Worm (Caenorhabditis elegans) whole organism, L3 larva: Measurements from ENCODE around the gene C17C3.15.

Source experiments
- ama-1 ChIP-seq: fragments of 150-350 bp; optimal IDR thresholded peaks from 2 replicates; lab custom pipeline; 2018
- ceh-16 ChIP-seq: sonication (generic microtip); optimal IDR thresholded peaks from 2 replicates; lab custom pipeline; 2017; ENCODE audit warnings: missing biosample characterization, missing genetic modification characterization
- ceh-28 ChIP-seq: fragments of 150-350 bp; optimal IDR thresholded peaks from 2 replicates; lab custom pipeline; 2014; ENCODE audit warnings: missing biosample characterization, missing genetic modification reagents, missing genetic modification characterization
- elt-2 ChIP-seq: sonication (generic microtip); optimal IDR thresholded peaks from 2 replicates; lab custom pipeline; 2016; ENCODE audit warnings: missing genetic modification reagents, mild to moderate bottlenecking, missing genetic modification characterization, missing compliant biosample characterization
- mml-1 ChIP-seq: fragments of 150-350 bp; sonication (generic microtip); optimal IDR thresholded peaks from 3 replicates; lab custom pipeline; 2014; ENCODE audit warnings: missing biosample characterization, missing genetic modification characterization
- nfya-1 ChIP-seq: sonication (generic microtip); optimal IDR thresholded peaks from 2 replicates; lab custom pipeline; 2017; ENCODE audit warnings: missing genetic modification characterization, mild to moderate bottlenecking, missing compliant biosample characterization, antibody characterized with exemption, moderate library complexity; ENCODE audit not compliant: insufficient read depth
- nhr-23 ChIP-seq: fragments of 150-350 bp; optimal IDR thresholded peaks from 2 replicates; lab custom pipeline; 2014; ENCODE audit warnings: missing biosample characterization, missing genetic modification reagents, missing genetic modification characterization
- nhr-43 ChIP-seq: sonication (generic microtip); optimal IDR thresholded peaks from 2 replicates; lab custom pipeline; 2016; ENCODE audit warnings: mild to moderate bottlenecking, missing genetic modification characterization, missing compliant biosample characterization; ENCODE audit not compliant: poor library complexity, severe bottlenecking
- nhr-76 ChIP-seq: fragments of 150-350 bp; sonication (generic microtip); optimal IDR thresholded peaks from 5 replicates; lab custom pipeline; 2014; ENCODE audit warnings: missing biosample characterization, missing genetic modification characterization
- sea-2 ChIP-seq: fragments of 150-350 bp; sonication (generic microtip); optimal IDR thresholded peaks from 4 replicates; lab custom pipeline; 2014; ENCODE audit warnings: missing biosample characterization, missing genetic modification reagents, missing genetic modification characterization
- tbx-2 ChIP-seq: sonication (generic microtip); optimal IDR thresholded peaks from 2 replicates; lab custom pipeline; 2016; ENCODE audit warnings: mild to moderate bottlenecking, missing genetic modification characterization, missing compliant biosample characterization
- ztf-11 ChIP-seq: fragments of 150-350 bp; optimal IDR thresholded peaks from 2 replicates; lab custom pipeline; 2014; ENCODE audit warnings: missing biosample characterization, missing genetic modification characterization

C17C3.15 gene

DNA sequence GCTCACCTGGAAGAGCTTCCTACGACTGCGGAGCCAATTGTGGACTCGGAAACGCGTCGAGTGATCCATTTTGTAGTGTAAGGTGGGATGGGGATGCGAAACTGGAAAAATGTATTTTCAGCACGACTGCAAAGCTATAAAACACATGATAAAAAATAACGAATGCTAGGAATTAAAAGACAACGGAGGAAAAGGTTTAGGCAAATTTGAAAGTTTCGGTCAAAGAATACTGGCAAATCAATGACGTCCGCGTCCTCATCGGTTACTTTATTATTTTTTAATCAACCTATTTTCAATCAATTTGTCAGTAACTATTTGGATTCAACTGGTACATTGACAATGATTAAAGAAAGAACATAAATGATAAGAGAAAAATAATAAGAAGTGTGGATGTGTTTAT, 37.3 kb downstream of the C17C3.15 start, which contains the start of gene C17G10.7:
Gene C17G10.7, minus strand, starts transcription at position 101 of the 400 bp plus-strand sequence.
- TF ChIP-seq ceh-16 (tag; lab: Kevin White, UChicago) = no peak
- no peak for TF ChIP-seq tbx-2
- TF ChIP-seq nhr-76 (tag; lab: Kevin White, UChicago) = no peak
- TF ChIP-seq ztf-11 (tag; lab: Kevin White, UChicago) = no peak
- no peak for TF ChIP-seq elt-2 (tag; lab: Kevin White, UChicago)
- TF ChIP-seq, all 47 proteins: peak for 0

- no peak for TF ChIP-seq sea-2 (GFP tag; lab: Kevin White, UChicago)
- TF ChIP-seq ama-1 (lab: Kevin White, UChicago) = no peak
- no peak for TF ChIP-seq mml-1 (tag; lab: Kevin White, UChicago)
- TF ChIP-seq elt-2 (tag; lab: Kevin White, UChicago) = peak; percentile 71
- peak; percentile 48 for TF ChIP-seq nhr-23
- TF ChIP-seq nhr-43 (tag; lab: Kevin White, UChicago) = peak; percentile 15
- peak; percentile 8 for TF ChIP-seq ceh-28 (tag; lab: Kevin White, UChicago)
- peak; percentile 9 for TF ChIP-seq nfya-1 (tag; lab: Kevin White, UChicago)
Measured at ce11 chrII:5619298-5619697, 48.8 kb downstream of the C17C3.15 start, which contains the start of gene dhs-6. Gene dhs-6 (minus strand): TSS chrII:5619319.
